Fruit fly (Drosophila melanogaster) whole organism, embryonic: ENCODE data around the gene Cat.

ENCODE experiments used
- Atf3 ChIP-seq: fragments of 200-800 bp; sonication (Bioruptor generic); optimal IDR thresholded peaks from 3 replicates; lab custom pipeline; 2016; ENCODE audit warnings: missing biosample characterization, missing genetic modification characterization
- CG10209 ChIP-seq: fragments of 200-800 bp; sonication (Bioruptor generic); optimal IDR thresholded peaks from 3 replicates; lab custom pipeline; 2017; ENCODE audit warnings: missing biosample characterization, mild to moderate bottlenecking, missing genetic modification characterization, missing genetic modification reagents
- CG12155 ChIP-seq: fragments of 200-800 bp; sonication (Bioruptor generic); optimal IDR thresholded peaks from 3 replicates; lab custom pipeline; 2016; ENCODE audit warnings: missing biosample characterization, missing genetic modification characterization
- CG12236 ChIP-seq: fragments of 200-800 bp; sonication (Bioruptor generic); optimal IDR thresholded peaks from 2 replicates; lab custom pipeline; 2016; ENCODE audit warnings: missing biosample characterization, missing genetic modification characterization
- CG14050 ChIP-seq: fragments of 200-800 bp; sonication (Bioruptor generic); IDR thresholded peaks from 3 replicates; pipeline ENCODE4 v1.3.6; 2022; ENCODE audit warnings: missing biosample characterization, missing genetic modification characterization
- CG14710 ChIP-seq: fragments of 200-800 bp; sonication (Bioruptor generic); optimal IDR thresholded peaks from 3 replicates; lab custom pipeline; 2019; ENCODE audit warnings: missing biosample characterization, mild to moderate bottlenecking, missing genetic modification characterization, moderate library complexity
- CG17612 ChIP-seq: fragments of 200-800 bp; sonication (Bioruptor generic); IDR thresholded peaks from 2 replicates; pipeline ENCODE4 v1.3.6; 2022; ENCODE audit warnings: missing biosample characterization, missing genetic modification characterization
- CG2875 ChIP-seq: fragments of 200-800 bp; sonication (Bioruptor generic); optimal IDR thresholded peaks from 2 replicates; lab custom pipeline; 2017; ENCODE audit warnings: missing biosample characterization, mild to moderate bottlenecking, missing genetic modification characterization, missing genetic modification reagents
- CG32767 ChIP-seq: fragments of 200-800 bp; sonication (Bioruptor generic); IDR thresholded peaks from 2 replicates; pipeline ENCODE4 v1.3.6; 2022; ENCODE audit warnings: missing biosample characterization, missing genetic modification characterization
- CG33557 ChIP-seq: fragments of 200-800 bp; sonication (Bioruptor generic); optimal IDR thresholded peaks from 2 replicates; lab custom pipeline; 2019; ENCODE audit warnings: missing biosample characterization, mild to moderate bottlenecking, missing genetic modification characterization, moderate library complexity
- CG43689 ChIP-seq: fragments of 200-800 bp; sonication (Bioruptor generic); IDR thresholded peaks from 2 replicates; pipeline ENCODE4 v1.3.6; 2022; ENCODE audit warnings: missing biosample characterization, missing genetic modification characterization
- CG4707 ChIP-seq: fragments of 200-800 bp; sonication (Bioruptor generic); optimal IDR thresholded peaks from 2 replicates; lab custom pipeline; 2018; ENCODE audit warnings: missing biosample characterization, mild to moderate bottlenecking, missing genetic modification characterization, moderate library complexity
- CG7357 ChIP-seq: fragments of 200-800 bp; sonication (Bioruptor generic); IDR thresholded peaks from 3 replicates; pipeline ENCODE4 v1.3.6; 2022; ENCODE audit warnings: missing biosample characterization, missing genetic modification characterization
- CG7556 ChIP-seq: fragments of 200-800 bp; sonication (Bioruptor generic); optimal IDR thresholded peaks from 2 replicates; lab custom pipeline; 2017; ENCODE audit warnings: missing biosample characterization, mild to moderate bottlenecking, missing genetic modification characterization
- CG9727 ChIP-seq: fragments of 200-800 bp; sonication (Bioruptor generic); optimal IDR thresholded peaks from 3 replicates; lab custom pipeline; 2017; ENCODE audit warnings: missing biosample characterization, mild to moderate bottlenecking, missing genetic modification characterization
- CG9797 ChIP-seq: fragments of 200-800 bp; sonication (Bioruptor generic); optimal IDR thresholded peaks from 3 replicates; lab custom pipeline; 2018; ENCODE audit warnings: missing biosample characterization, mild to moderate bottlenecking, missing genetic modification characterization
- CG9932 ChIP-seq: fragments of 200-800 bp; sonication (Bioruptor generic); IDR thresholded peaks from 2 replicates; pipeline ENCODE4 v1.3.6; 2022; ENCODE audit warnings: missing biosample characterization, missing genetic modification characterization
- Camta ChIP-seq: fragments of 200-800 bp; sonication (Bioruptor generic); optimal IDR thresholded peaks from 2 replicates; lab custom pipeline; 2016; ENCODE audit warnings: missing biosample characterization, missing genetic modification characterization
- Eip74EF ChIP-seq, 2 experiments: fragments of 200-800 bp in 1 of 2; fragments of >200 bp in 1 of 2; sonication (Bioruptor generic) in 1 of 2; optimal IDR thresholded peaks; 2 replicates each; lab custom pipeline; 2017 to 2019; ENCODE audit warnings: missing biosample characterization in 2 of 2, missing genetic modification characterization in 2 of 2, mild to moderate bottlenecking in 1 of 2, moderate library complexity in 1 of 2
- HLHmδ ChIP-seq: fragments of 200-800 bp; sonication (Bioruptor generic); optimal IDR thresholded peaks from 2 replicates; lab custom pipeline; 2018; ENCODE audit warnings: missing biosample characterization, mild to moderate bottlenecking, missing genetic modification characterization, moderate library complexity
- Lim3 ChIP-seq: fragments of 200-800 bp; sonication (Bioruptor generic); IDR thresholded peaks from 2 replicates; pipeline ENCODE4 v1.3.6; 2022; ENCODE audit warnings: missing biosample characterization, missing genetic modification characterization
- Myb ChIP-seq: fragments of 200-800 bp; sonication (Bioruptor generic); optimal IDR thresholded peaks from 2 replicates; lab custom pipeline; 2016; ENCODE audit warnings: missing biosample characterization, missing genetic modification characterization
- Six4 ChIP-seq: fragments of 200-800 bp; sonication (Bioruptor generic); optimal IDR thresholded peaks from 2 replicates; lab custom pipeline; 2016; ENCODE audit warnings: missing biosample characterization, missing genetic modification characterization
- abd-A ChIP-seq: fragments of 200-800 bp; sonication (Bioruptor generic); optimal IDR thresholded peaks from 3 replicates; lab custom pipeline; 2019; ENCODE audit warnings: missing biosample characterization, mild to moderate bottlenecking, missing genetic modification characterization, moderate library complexity
- chinmo ChIP-seq: fragments of 200-800 bp; sonication (Bioruptor generic); IDR thresholded peaks from 4 replicates; pipeline ENCODE4 v1.3.6; 2022; ENCODE audit warnings: missing biosample characterization, missing genetic modification characterization; ENCODE audit not compliant: partially characterized antibody
- chm ChIP-seq: fragments of 200-800 bp; sonication (Bioruptor generic); IDR thresholded peaks from 2 replicates; pipeline ENCODE4 v1.3.6; 2022; ENCODE audit warnings: missing biosample characterization, missing genetic modification characterization
- chn ChIP-seq: fragments of 200-800 bp; sonication (Bioruptor generic); optimal IDR thresholded peaks from 2 replicates; lab custom pipeline; 2016; ENCODE audit warnings: missing biosample characterization, missing genetic modification characterization
- croc ChIP-seq: fragments of 200-800 bp; sonication (Bioruptor generic); conservative IDR thresholded peaks from 3 replicates; pipeline ENCODE4 v1.3.6; 2022; ENCODE audit warnings: missing biosample characterization, missing genetic modification characterization
- emc ChIP-seq: fragments of 200-800 bp; sonication (Bioruptor generic); optimal IDR thresholded peaks from 2 replicates; lab custom pipeline; 2016; ENCODE audit warnings: missing biosample characterization, missing genetic modification characterization
- ewg ChIP-seq: fragments of 200-800 bp; sonication (Bioruptor generic); optimal IDR thresholded peaks from 3 replicates; lab custom pipeline; 2017; ENCODE audit warnings: mild to moderate bottlenecking, missing biosample characterization, missing genetic modification reagents, missing genetic modification characterization
- gcm ChIP-seq: fragments of 200-800 bp; sonication (Bioruptor generic); optimal IDR thresholded peaks from 2 replicates; lab custom pipeline; 2019; ENCODE audit warnings: missing biosample characterization, mild to moderate bottlenecking, missing genetic modification characterization, moderate library complexity
- gsb-n ChIP-seq: fragments of 200-800 bp; sonication (Bioruptor generic); optimal IDR thresholded peaks from 3 replicates; lab custom pipeline; 2018; ENCODE audit warnings: missing biosample characterization, mild to moderate bottlenecking, missing genetic modification characterization
- kni ChIP-seq: fragments of 200-800 bp; sonication (Bioruptor generic); optimal IDR thresholded peaks from 3 replicates; lab custom pipeline; 2017; ENCODE audit warnings: mild to moderate bottlenecking, missing biosample characterization, missing genetic modification reagents, missing genetic modification characterization
- lbe ChIP-seq: fragments of 200-800 bp; sonication (Bioruptor generic); optimal IDR thresholded peaks from 2 replicates; lab custom pipeline; 2016; ENCODE audit warnings: missing biosample characterization, mild to moderate bottlenecking, missing genetic modification characterization
- lola ChIP-seq, 3 experiments: fragments of >200 bp in 2 of 3; fragments of 200-800 bp in 1 of 3; sonication (Bioruptor generic) in 1 of 3; optimal IDR thresholded peaks; 2 replicates each; lab custom pipeline; 2017 to 2019; ENCODE audit warnings: missing biosample characterization in 3 of 3, missing genetic modification characterization in 3 of 3, mild to moderate bottlenecking in 1 of 3, moderate library complexity in 1 of 3
- nau ChIP-seq: fragments of 200-800 bp; sonication (Bioruptor generic); optimal IDR thresholded peaks from 3 replicates; lab custom pipeline; 2017; ENCODE audit warnings: missing biosample characterization, mild to moderate bottlenecking, missing genetic modification characterization, missing genetic modification reagents
- nerfin-1 ChIP-seq: fragments of 200-800 bp; sonication (Bioruptor generic); optimal IDR thresholded peaks from 3 replicates; lab custom pipeline; 2019; ENCODE audit warnings: missing biosample characterization, mild to moderate bottlenecking, missing genetic modification characterization, moderate library complexity
- odd ChIP-seq: fragments of 200-800 bp; sonication (Bioruptor generic); optimal IDR thresholded peaks from 2 replicates; lab custom pipeline; 2017; ENCODE audit warnings: missing biosample characterization, mild to moderate bottlenecking, missing genetic modification characterization
- peb ChIP-seq: fragments of 200-800 bp; sonication (Bioruptor generic); IDR thresholded peaks from 2 replicates; pipeline ENCODE4 v1.3.6; 2022; ENCODE audit warnings: missing biosample characterization, missing genetic modification characterization
- pnt ChIP-seq: fragments of 200-800 bp; sonication (Bioruptor generic); optimal IDR thresholded peaks from 3 replicates; lab custom pipeline; 2016; ENCODE audit warnings: missing biosample characterization, missing genetic modification characterization
- prd ChIP-seq, 3 experiments: fragments of >200 bp in 2 of 3; fragments of 200-800 bp in 1 of 3; sonication (Bioruptor generic) in 1 of 3; optimal IDR thresholded peaks in 2 of 3; IDR thresholded peaks in 1 of 3; 2 replicates in 2 of 3; 3 replicates in 1 of 3; pipeline versions ENCODE4 v1.3.6 to Lab custom; 2017 to 2022; ENCODE audit warnings: missing biosample characterization in 1 of 3, missing genetic modification characterization in 1 of 3
- rib ChIP-seq: fragments of 200-800 bp; sonication (Bioruptor generic); IDR thresholded peaks from 2 replicates; pipeline ENCODE4 v1.3.6; 2022; ENCODE audit warnings: missing biosample characterization, missing genetic modification characterization
- salm ChIP-seq: fragments of 200-800 bp; sonication (Bioruptor generic); optimal IDR thresholded peaks from 2 replicates; lab custom pipeline; 2018; ENCODE audit warnings: missing biosample characterization, mild to moderate bottlenecking, missing genetic modification characterization
- shn ChIP-seq: fragments of 200-800 bp; sonication (Bioruptor generic); optimal IDR thresholded peaks from 3 replicates; lab custom pipeline; 2016; ENCODE audit warnings: missing biosample characterization, missing genetic modification characterization
- slbo ChIP-seq: fragments of 200-800 bp; sonication (Bioruptor generic); IDR thresholded peaks from 2 replicates; pipeline ENCODE4 v1.3.6; 2022; ENCODE audit warnings: missing biosample characterization, missing genetic modification characterization
- slp2 ChIP-seq: fragments of 200-800 bp; sonication (Bioruptor generic); optimal IDR thresholded peaks from 2 replicates; lab custom pipeline; 2016; ENCODE audit warnings: missing biosample characterization, missing genetic modification characterization
- tio ChIP-seq: fragments of 200-800 bp; sonication (Bioruptor generic); optimal IDR thresholded peaks from 2 replicates; lab custom pipeline; 2017; ENCODE audit warnings: missing biosample characterization, missing genetic modification characterization, inconsistent platforms
- twi ChIP-seq: fragments of 200-800 bp; optimal IDR thresholded peaks from 2 replicates; lab custom pipeline; 2019; ENCODE audit warnings: missing biosample characterization, mild to moderate bottlenecking, missing genetic modification characterization, moderate library complexity

Gene Cat

DNA sequence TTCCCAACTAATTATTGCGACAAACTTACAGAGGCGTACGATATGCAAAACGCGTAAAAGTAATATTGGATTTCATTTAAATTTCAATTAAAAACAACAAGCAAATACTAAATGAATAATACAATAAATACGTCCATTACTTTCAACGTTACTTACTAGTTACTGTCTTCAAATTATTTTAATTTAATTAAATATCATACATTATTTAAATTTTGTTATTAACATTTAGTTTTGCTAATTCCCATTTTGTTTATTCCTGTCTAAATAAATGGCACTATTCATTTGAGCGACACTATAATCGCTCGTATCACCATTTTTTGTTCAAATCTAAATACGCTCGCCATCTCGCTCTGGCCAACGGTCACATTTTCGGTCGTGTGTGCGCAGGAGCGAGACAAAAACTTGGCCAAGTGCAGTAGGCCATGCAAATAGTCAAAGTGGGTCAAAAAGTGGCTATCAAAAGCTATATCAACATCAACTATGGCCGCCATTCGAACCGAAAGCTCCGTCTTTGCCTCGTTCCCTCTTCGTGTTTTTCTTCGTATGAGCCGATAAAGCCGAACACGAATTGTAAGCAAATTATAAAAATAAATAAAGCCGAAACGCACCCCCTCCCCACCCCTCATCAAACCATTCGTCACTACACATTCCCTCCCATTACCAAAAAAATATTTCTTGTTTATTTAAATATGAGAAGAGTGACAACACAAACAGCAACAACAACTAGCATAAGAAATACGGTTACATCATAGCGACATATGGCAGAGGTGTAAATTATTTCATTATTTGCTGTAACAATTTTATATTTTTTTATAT lies 33.0 kb upstream of the Cat start (continued):
- peak; percentile 36 for TF ChIP-seq Atf3 (GFP tag; lab: Kevin White, UChicago)
- no peak for TF ChIP-seq HLHmδ (GFP tag; lab: Kevin White, UChicago)
- TF ChIP-seq salm = peak; percentile 53
- peak; percentile 26; the same call in 1 of the 2 replicates for TF ChIP-seq CG32767 (GFP tag; lab: Robert Waterston, UW)
- peak; percentile 49 for TF ChIP-seq CG10209
- peak; percentile 6 for TF ChIP-seq CG9727 (GFP tag; lab: Kevin White, UChicago)
- peak; percentile 44; the same call in 2 of the 3 replicates for TF ChIP-seq CG14050 (GFP tag; lab: Robert Waterston, UW)
- peak; percentile 63 for TF ChIP-seq CG2875 (GFP tag; lab: Kevin White, UChicago)
- TF ChIP-seq CG7556 (GFP tag; lab: Kevin White, UChicago) = peak; percentile 10
- TF ChIP-seq Six4 (GFP tag; lab: Kevin White, UChicago) = no peak
- TF ChIP-seq kni (GFP tag; lab: Kevin White, UChicago) = peak; percentile 82
- TF ChIP-seq peb = no peak
- peak; percentile 83 for TF ChIP-seq nau (GFP tag; lab: Kevin White, UChicago)
- TF ChIP-seq odd (GFP tag; lab: Kevin White, UChicago) = peak; percentile 73
- TF ChIP-seq CG12155 = no peak
- TF ChIP-seq CG43689 (GFP tag; lab: Robert Waterston, UW) = peak; percentile 41; the same call in 1 of the 2 replicates
- no peak for TF ChIP-seq lbe (GFP tag; lab: Kevin White, UChicago)
- TF ChIP-seq CG33557 = no peak
- TF ChIP-seq twi (tag; lab: Kevin White, UChicago) = no peak
- no peak for TF ChIP-seq CG12236
- no peak for TF ChIP-seq gcm (GFP tag; lab: Kevin White, UChicago)
- TF ChIP-seq ewg = peak; percentile 50
- peak; percentile 24 for TF ChIP-seq Myb (GFP tag; lab: Kevin White, UChicago)
- peak; percentile 61; the same call in 1 of the 2 replicates for TF ChIP-seq chm (GFP tag; lab: Robert Waterston, UW)
- TF ChIP-seq rib (GFP tag; lab: Robert Waterston, UW) = peak; percentile 90
- TF ChIP-seq chn (GFP tag; lab: Kevin White, UChicago) = no peak
- TF ChIP-seq CG7357 = no peak
- TF ChIP-seq slbo (GFP tag; lab: Robert Waterston, UW) = no peak
- TF ChIP-seq chinmo (GFP tag; lab: Robert Waterston, UW) = peak; percentile 100
- TF ChIP-seq Lim3 (GFP tag; lab: Robert Waterston, UW) = no peak
- TF ChIP-seq prd (optimal IDR thresholded peaks at IDR 0.05; lab: Kevin White, UChicago) = no peak
- no peak for TF ChIP-seq prd (GFP tag; IDR thresholded peaks at IDR 0.05; lab: Robert Waterston, UW)
- TF ChIP-seq CG14710 (tag; lab: Kevin White, UChicago) = no peak
- no peak for TF ChIP-seq croc (GFP tag; lab: Robert Waterston, UW)
- TF ChIP-seq CG9797 (GFP tag; lab: Kevin White, UChicago) = no peak
- TF ChIP-seq tio (GFP tag; lab: Kevin White, UChicago) = no peak
- TF ChIP-seq Eip74EF (GFP tag; optimal IDR thresholded peaks at IDR 0.05; lab: Kevin White, UChicago) = peak in 1 of 2 experiments; percentile 62
- TF ChIP-seq CG17612 (GFP tag; lab: Robert Waterston, UW) = no peak
- no peak for TF ChIP-seq nerfin-1 (tag; lab: Kevin White, UChicago)
- TF ChIP-seq CG9932 = peak; percentile 54
- no peak for TF ChIP-seq lola (GFP tag; optimal IDR thresholded peaks at IDR 0.05; lab: Kevin White, UChicago)
- TF ChIP-seq CG4707 (GFP tag; lab: Kevin White, UChicago) = peak; percentile 27
- no peak for TF ChIP-seq slp2
- TF ChIP-seq emc (GFP tag; lab: Kevin White, UChicago) = no peak
- no peak for TF ChIP-seq pnt (GFP tag; lab: Kevin White, UChicago)
- TF ChIP-seq abd-A = peak; percentile 98
- TF ChIP-seq gsb-n (tag; lab: Kevin White, UChicago) = peak; percentile 7
- TF ChIP-seq Camta (GFP tag; lab: Kevin White, UChicago) = no peak
- TF ChIP-seq shn (GFP tag; lab: Kevin White, UChicago) = peak; percentile 11
